Worm (Caenorhabditis elegans) whole organism, L1 larva: ENCODE data around the gene act-1.

ENCODE experiments used
- C04F5.9 ChIP-seq: sonication (generic microtip); optimal IDR thresholded peaks from 2 replicates; lab custom pipeline; 2016; ENCODE audit warnings: missing genetic modification characterization, missing compliant biosample characterization
- C34B4.2 ChIP-seq: sonication (generic microtip); optimal IDR thresholded peaks from 2 replicates; lab custom pipeline; 2017; ENCODE audit warnings: mild to moderate bottlenecking, missing genetic modification characterization, missing compliant biosample characterization
- F16B12.6 ChIP-seq: fragments of 150-350 bp; optimal IDR thresholded peaks from 2 replicates; lab custom pipeline; 2014; ENCODE audit warnings: missing biosample characterization, missing genetic modification characterization
- Y116A8C.19 ChIP-seq: sonication (generic microtip); optimal IDR thresholded peaks from 2 replicates; lab custom pipeline; 2016; ENCODE audit warnings: missing compliant biosample characterization, missing genetic modification characterization, borderline replicate concordance
- aly-2 ChIP-seq: fragments of 150-350 bp; optimal IDR thresholded peaks from 2 replicates; lab custom pipeline; 2014; ENCODE audit warnings: missing biosample characterization, missing genetic modification characterization
- blmp-1 ChIP-seq: fragments of 150-350 bp; optimal IDR thresholded peaks from 2 replicates; lab custom pipeline; 2014; ENCODE audit warnings: missing biosample characterization, missing genetic modification characterization
- ceh-63 ChIP-seq: fragments of 200-800 bp; sonication (Bioruptor generic); optimal IDR thresholded peaks from 2 replicates; lab custom pipeline; 2018; ENCODE audit warnings: mild to moderate bottlenecking, missing genetic modification characterization, missing compliant biosample characterization
- ceh-82 ChIP-seq, 3 experiments: fragments of 150-350 bp in 1 of 3; sonication (generic microtip) in 2 of 3; optimal IDR thresholded peaks; 2 replicates each; lab custom pipeline; 2014 to 2017; ENCODE audit warnings: missing biosample characterization in 3 of 3, missing genetic modification characterization in 3 of 3
- ceh-90 ChIP-seq: sonication (generic microtip); optimal IDR thresholded peaks from 2 replicates; lab custom pipeline; 2016; ENCODE audit warnings: missing genetic modification characterization, missing compliant biosample characterization
- egl-13 ChIP-seq: sonication (generic microtip); optimal IDR thresholded peaks from 2 replicates; lab custom pipeline; 2016; ENCODE audit warnings: missing genotype, missing genetic modification reagents, missing genetic modification characterization, missing compliant biosample characterization
- egl-27 ChIP-seq, 2 experiments: fragments of 150-350 bp in 1 of 2; sonication (generic microtip); optimal IDR thresholded peaks; 3 replicates each; lab custom pipeline; 2017 to 2018; ENCODE audit warnings: missing biosample characterization in 2 of 2, missing genetic modification characterization in 2 of 2, missing genetic modification reagents in 2 of 2
- elt-2 ChIP-seq: sonication (generic microtip); optimal IDR thresholded peaks from 2 replicates; lab custom pipeline; 2016; ENCODE audit warnings: missing genetic modification characterization, mild to moderate bottlenecking, inconsistent platforms, missing compliant biosample characterization, missing genetic modification reagents
- elt-3 ChIP-seq, 6 experiments: fragments of 150-350 bp in 1 of 6; sonication (generic microtip); optimal IDR thresholded peaks; 2 replicates each; lab custom pipeline; 2017 to 2018; ENCODE audit warnings: missing biosample characterization in 6 of 6, missing genetic modification characterization in 6 of 6, inconsistent platforms in 1 of 6
- fkh-10 ChIP-seq: sonication (generic microtip); optimal IDR thresholded peaks from 2 replicates; lab custom pipeline; 2017; ENCODE audit warnings: missing biosample characterization, missing genetic modification reagents, missing genetic modification characterization
- fkh-4 ChIP-seq: sonication (generic microtip); optimal IDR thresholded peaks from 2 replicates; lab custom pipeline; 2016; ENCODE audit warnings: missing compliant biosample characterization, missing genetic modification characterization, borderline replicate concordance
- fkh-8 ChIP-seq: sonication (generic microtip); optimal IDR thresholded peaks from 2 replicates; lab custom pipeline; 2016; ENCODE audit warnings: mild to moderate bottlenecking, missing genetic modification characterization, missing compliant biosample characterization
- fos-1 ChIP-seq: fragments of 150-350 bp; optimal IDR thresholded peaks from 2 replicates; lab custom pipeline; 2014; ENCODE audit warnings: missing biosample characterization, missing genetic modification characterization
- grh-1 ChIP-seq: fragments of 200-800 bp; sonication (Bioruptor generic); IDR thresholded peaks from 2 replicates; pipeline ENCODE4 v1.3.6; 2022; ENCODE audit warnings: missing genetic modification reagents, missing genetic modification characterization, missing compliant biosample characterization
- hlh-17 ChIP-seq: fragments of 200-800 bp; sonication (Bioruptor generic); optimal IDR thresholded peaks from 2 replicates; lab custom pipeline; 2018; ENCODE audit warnings: missing genetic modification characterization, mild to moderate bottlenecking, missing compliant biosample characterization, moderate library complexity, borderline replicate concordance
- hlh-4 ChIP-seq: sonication (generic microtip); optimal IDR thresholded peaks from 2 replicates; lab custom pipeline; 2016; ENCODE audit warnings: mild to moderate bottlenecking, missing genetic modification characterization, missing compliant biosample characterization
- hpl-2 ChIP-seq: fragments of 150-350 bp; optimal IDR thresholded peaks from 2 replicates; lab custom pipeline; 2014; ENCODE audit warnings: missing biosample characterization, missing genetic modification reagents, missing genetic modification characterization
- lin-15B ChIP-seq: fragments of 150-350 bp; sonication (generic microtip); optimal IDR thresholded peaks from 3 replicates; lab custom pipeline; 2014; ENCODE audit warnings: missing biosample characterization, missing genetic modification characterization
- lin-39 ChIP-seq: fragments of 150-350 bp; optimal IDR thresholded peaks from 2 replicates; lab custom pipeline; 2014; ENCODE audit warnings: missing biosample characterization, missing genetic modification reagents, missing genetic modification characterization
- lir-3 ChIP-seq: sonication (generic microtip); optimal IDR thresholded peaks from 2 replicates; lab custom pipeline; 2016; ENCODE audit warnings: mild to moderate bottlenecking, missing genetic modification characterization, moderate library complexity, missing compliant biosample characterization; ENCODE audit not compliant: poor library complexity
- lsy-2 ChIP-seq, 2 experiments: fragments of 150-350 bp; optimal IDR thresholded peaks; 2 replicates each; lab custom pipeline; 2014; ENCODE audit warnings: missing biosample characterization in 2 of 2, missing genetic modification characterization in 2 of 2
- mab-9 ChIP-seq: fragments of 200-800 bp; sonication (Bioruptor generic); IDR thresholded peaks from 2 replicates; pipeline ENCODE4 v1.3.6; 2022; ENCODE audit warnings: missing genetic modification reagents, missing genetic modification characterization, missing compliant biosample characterization
- mef-2 ChIP-seq: fragments of 150-350 bp; optimal IDR thresholded peaks from 2 replicates; lab custom pipeline; 2014; ENCODE audit warnings: missing biosample characterization, missing genetic modification characterization
- mep-1 ChIP-seq: fragments of 150-350 bp; optimal IDR thresholded peaks from 2 replicates; lab custom pipeline; 2014; ENCODE audit warnings: missing biosample characterization, missing genetic modification characterization
- nhr-20 ChIP-seq: sonication (generic microtip); optimal IDR thresholded peaks from 2 replicates; lab custom pipeline; 2016; ENCODE audit warnings: mild to moderate bottlenecking, missing genetic modification characterization, missing compliant biosample characterization
- nhr-71 ChIP-seq: sonication (generic microtip); optimal IDR thresholded peaks from 2 replicates; lab custom pipeline; 2016; ENCODE audit warnings: mild to moderate bottlenecking, missing genetic modification characterization, moderate library complexity, missing compliant biosample characterization
- nhr-77 ChIP-seq: fragments of 150-350 bp; optimal IDR thresholded peaks from 2 replicates; lab custom pipeline; 2014; ENCODE audit warnings: missing biosample characterization, missing genetic modification characterization
- nhr-85 ChIP-seq: sonication (generic microtip); peaks from one replicate; lab custom pipeline; 2016; ENCODE audit warnings: missing genetic modification characterization, inconsistent platforms, missing compliant biosample characterization
- nhr-90 ChIP-seq: sonication (generic microtip); optimal IDR thresholded peaks from 2 replicates; lab custom pipeline; 2016; ENCODE audit warnings: mild to moderate bottlenecking, missing genetic modification characterization, missing compliant biosample characterization; ENCODE audit not compliant: poor library complexity
- pax-3 ChIP-seq: fragments of 200-800 bp; sonication (Bioruptor generic); optimal IDR thresholded peaks from 2 replicates; lab custom pipeline; 2018; ENCODE audit warnings: mild to moderate bottlenecking, missing genetic modification characterization, moderate library complexity, missing compliant biosample characterization
- pqm-1 ChIP-seq: sonication (generic microtip); optimal IDR thresholded peaks from 3 replicates; lab custom pipeline; 2017; ENCODE audit warnings: missing biosample characterization, missing genetic modification characterization
- rnt-1 ChIP-seq: sonication (generic microtip); optimal IDR thresholded peaks from 2 replicates; lab custom pipeline; 2016; ENCODE audit warnings: mild to moderate bottlenecking, missing genetic modification characterization, moderate library complexity, missing compliant biosample characterization
- skn-1 ChIP-seq: fragments of 150-350 bp; optimal IDR thresholded peaks from 2 replicates; lab custom pipeline; 2014; ENCODE audit warnings: missing biosample characterization, missing genetic modification characterization
- snpc-4 ChIP-seq: fragments of 150-350 bp; optimal IDR thresholded peaks from 2 replicates; lab custom pipeline; 2014; ENCODE audit warnings: missing biosample characterization, missing genetic modification characterization
- snu-23 ChIP-seq: sonication (generic microtip); optimal IDR thresholded peaks from 2 replicates; lab custom pipeline; 2016; ENCODE audit warnings: missing genetic modification characterization, missing compliant biosample characterization
- sptf-1 ChIP-seq: fragments of 150-350 bp; optimal IDR thresholded peaks from 2 replicates; lab custom pipeline; 2014; ENCODE audit warnings: missing biosample characterization, missing genetic modification characterization
- sup-37 ChIP-seq: fragments of 200-800 bp; sonication (Bioruptor generic); optimal IDR thresholded peaks from 2 replicates; lab custom pipeline; 2018; ENCODE audit warnings: mild to moderate bottlenecking, missing genetic modification characterization, missing compliant biosample characterization
- tlp-1 ChIP-seq: fragments of 150-350 bp; optimal IDR thresholded peaks from 2 replicates; lab custom pipeline; 2014; ENCODE audit warnings: missing biosample characterization, missing genetic modification characterization
- unc-62 ChIP-seq: fragments of 150-350 bp; optimal IDR thresholded peaks from 2 replicates; lab custom pipeline; 2014; ENCODE audit warnings: missing biosample characterization, missing genetic modification reagents, missing genetic modification characterization
- unc-86 ChIP-seq: sonication (generic microtip); optimal IDR thresholded peaks from 2 replicates; lab custom pipeline; 2016; ENCODE audit warnings: missing genetic modification characterization, missing compliant biosample characterization
- vab-15 ChIP-seq: sonication (generic microtip); optimal IDR thresholded peaks from 2 replicates; lab custom pipeline; 2017; ENCODE audit warnings: missing genotype, mild to moderate bottlenecking, missing genetic modification characterization, missing compliant biosample characterization
- xbp-1 ChIP-seq: sonication (generic microtip); optimal IDR thresholded peaks from 2 replicates; lab custom pipeline; 2016; ENCODE audit warnings: missing genetic modification characterization, missing compliant biosample characterization
- zip-4 ChIP-seq: fragments of 200-800 bp; sonication (Bioruptor generic); optimal IDR thresholded peaks from 2 replicates; lab custom pipeline; 2018; ENCODE audit warnings: mild to moderate bottlenecking, missing genetic modification characterization, moderate library complexity, missing compliant biosample characterization
- ztf-11 ChIP-seq, 2 experiments: sonication (generic microtip); optimal IDR thresholded peaks; 2 replicates each; lab custom pipeline; 2016 to 2017; ENCODE audit warnings: missing genetic modification characterization in 2 of 2, missing biosample characterization in 1 of 2, missing compliant biosample characterization in 1 of 2
- ztf-4 ChIP-seq: fragments of 150-350 bp; optimal IDR thresholded peaks from 2 replicates; lab custom pipeline; 2014; ENCODE audit warnings: missing biosample characterization, missing genetic modification characterization

The act-1 gene

DNA sequence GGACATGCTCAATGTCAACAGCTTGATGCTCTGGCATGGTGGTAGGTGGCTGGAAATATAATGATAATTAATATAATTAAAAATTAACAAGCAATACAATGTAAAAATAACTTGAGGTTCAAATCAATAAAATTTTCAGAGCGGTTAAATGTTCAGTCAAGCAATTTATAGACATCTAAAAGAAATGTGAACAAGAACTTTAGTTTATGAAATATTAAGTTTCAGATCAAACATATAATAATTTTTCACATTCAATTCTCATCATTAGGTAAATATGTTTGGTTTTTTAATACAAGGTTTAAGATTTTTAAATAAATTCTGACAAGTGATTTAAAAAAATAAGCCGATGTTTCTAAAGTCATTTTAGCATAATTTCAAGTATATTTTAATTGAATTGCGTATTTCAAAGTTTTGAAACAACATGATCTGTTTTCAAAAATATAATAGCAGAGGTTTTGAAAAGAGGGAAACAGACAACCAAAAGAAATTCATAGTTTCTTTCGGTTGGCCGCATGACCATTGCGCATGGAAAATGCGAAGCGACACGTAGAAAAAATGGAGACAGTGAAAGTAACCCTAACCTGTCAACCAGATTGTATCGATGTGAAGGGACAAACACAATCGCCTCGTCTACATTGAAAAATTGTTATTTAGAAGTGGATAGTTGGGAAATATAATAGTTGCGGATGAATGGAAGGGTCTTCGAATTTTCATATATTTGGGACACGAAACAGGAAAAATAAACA lies 20.4 kb upstream of the act-1 start, which contains the start of gene T04C12.11 (continued):
- TF ChIP-seq mef-2 (tag; lab: Kevin White, UChicago) (no peak), tlp-1 (tag; lab: Kevin White, UChicago) (no peak), xbp-1 (no peak), blmp-1 (tag; lab: Kevin White, UChicago) (peak; percentile 99), fkh-4 (tag; lab: Kevin White, UChicago) (no peak), mep-1 (peak; percentile 77), lin-15B (tag; lab: Kevin White, UChicago) (no peak), lsy-2 (tag; optimal IDR thresholded peaks at IDR 0.05; lab: Kevin White, UChicago) (peak in 1 of 2 experiments; percentile 30), aly-2 (tag; lab: Kevin White, UChicago) (no peak), fos-1 (tag; lab: Kevin White, UChicago) (no peak), rnt-1 (no peak), ztf-4 (tag; lab: Kevin White, UChicago) (no peak), ceh-90 (tag; lab: Kevin White, UChicago) (no peak), ceh-63 (GFP tag; lab: Kevin White, UChicago) (no peak)

DNA sequence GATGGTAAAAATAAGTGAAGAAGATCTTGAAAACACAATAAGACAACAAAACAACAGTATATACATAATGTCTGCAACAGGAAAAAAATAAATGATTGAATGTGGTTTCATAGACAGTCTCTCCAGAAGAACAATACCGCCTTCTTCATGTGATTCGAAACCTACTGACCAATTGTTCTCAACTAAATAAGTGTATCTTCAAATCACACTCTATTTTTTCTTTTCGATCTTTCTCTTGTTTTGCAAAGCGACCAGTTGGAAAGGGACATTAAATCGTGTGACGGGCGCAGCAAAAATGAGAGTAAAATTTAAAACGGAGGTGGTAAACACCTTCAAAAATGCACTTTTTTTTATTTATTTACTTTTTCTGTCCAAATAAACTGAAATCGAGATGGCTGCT lies 19.0 kb upstream of the act-1 start:
- TF ChIP-seq Y116A8C.19 (no peak), F16B12.6 (no peak), fkh-8 (no peak), nhr-90 (tag; lab: Kevin White, UChicago) (no peak), lir-3 (tag; lab: Kevin White, UChicago) (no peak), skn-1 (no peak), hlh-4 (tag; lab: Kevin White, UChicago) (no peak), sup-37 (no peak), ztf-11 (tag; optimal IDR thresholded peaks at IDR 0.05; lab: Kevin White, UChicago) (no peak), unc-62 (GFP tag; lab: Kevin White, UChicago) (no peak), mab-9 (GFP tag; lab: Robert Waterston, UW) (no peak), fkh-10 (GFP tag; lab: Kevin White, UChicago) (no peak), mef-2 (tag; lab: Kevin White, UChicago) (no peak), grh-1 (GFP tag; lab: Robert Waterston, UW) (no peak), lin-39 (tag; lab: Kevin White, UChicago) (no peak), egl-13 (tag; lab: Kevin White, UChicago) (no peak), nhr-71 (tag; lab: Kevin White, UChicago) (peak; percentile 12), fos-1 (tag; lab: Kevin White, UChicago) (no peak), snpc-4 (tag; lab: Kevin White, UChicago) (no peak), ceh-90 (tag; lab: Kevin White, UChicago) (no peak), pax-3 (tag; lab: Kevin White, UChicago) (no peak), nhr-77 (tag; lab: Kevin White, UChicago) (no peak), hlh-17 (GFP tag; lab: Kevin White, UChicago) (no peak), snu-23 (GFP tag; lab: Kevin White, UChicago) (peak; percentile 40), pqm-1 (tag; lab: Kevin White, UChicago) (no peak), elt-3 (tag; optimal IDR thresholded peaks at IDR 0.05; lab: Kevin White, UChicago) (no peak), ceh-82 (tag; optimal IDR thresholded peaks at IDR 0.05; lab: Kevin White, UChicago) (no peak), unc-86 (no peak), egl-27 (tag; optimal IDR thresholded peaks at IDR 0.05; lab: Kevin White, UChicago) (no peak), nhr-20 (tag; lab: Kevin White, UChicago) (peak; percentile 36), vab-15 (tag; lab: Kevin White, UChicago) (no peak), sptf-1 (tag; lab: Kevin White, UChicago) (no peak), zip-4 (GFP tag; lab: Kevin White, UChicago) (no peak), mep-1 (peak; percentile 23), C04F5.9 (no peak), lsy-2 (tag; optimal IDR thresholded peaks at IDR 0.05; lab: Kevin White, UChicago) (no peak), hpl-2 (GFP tag; lab: Kevin White, UChicago) (no peak), tlp-1 (tag; lab: Kevin White, UChicago) (no peak), elt-2 (tag; lab: Kevin White, UChicago) (no peak), nhr-85 (tag; lab: Kevin White, UChicago) (peak; percentile 70), C34B4.2 (tag; lab: Kevin White, UChicago) (no peak)
